Worm (Caenorhabditis elegans): ENCODE data around the gene cca-1.

- no peak for TF ChIP-seq ref-1 (GFP tag; conservative IDR thresholded peaks at IDR 0.05)
- TF ChIP-seq flt-1 (GFP tag; IDR thresholded peaks at IDR 0.05): no peak
- no peak for TF ChIP-seq tab-1 (GFP tag; IDR thresholded peaks at IDR 0.05)
- TF ChIP-seq ztf-23 (GFP tag; IDR thresholded peaks at IDR 0.05): no peak
Observed at ce11 chrX:7826590-7827260, 49.0 kb downstream of the cca-1 start.

Measured in whole organism, midembryonic.